Worm (Caenorhabditis elegans): ENCODE data around the gene T25B2.2.

Gene T25B2.2

DNA sequence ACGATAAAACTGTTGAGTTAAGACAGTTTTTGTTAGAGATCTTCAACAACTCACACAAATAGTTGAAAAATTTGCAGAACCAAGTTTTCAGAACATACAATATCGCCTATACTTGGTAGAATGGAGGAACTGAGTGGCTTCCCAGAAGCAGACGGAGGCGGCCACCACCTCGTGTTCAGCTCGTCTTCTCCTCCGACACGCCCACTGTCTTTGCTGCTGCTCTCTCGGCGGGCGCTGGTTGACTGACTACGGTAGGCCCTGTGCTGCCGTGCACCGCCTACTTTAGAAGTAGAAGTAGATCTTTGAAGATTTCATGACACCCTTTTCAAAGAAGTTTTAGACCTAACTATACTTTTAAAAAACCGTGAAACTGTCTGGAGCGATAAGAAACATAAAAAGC is 7.4 kb upstream of the T25B2.2 start:
- TF ChIP-seq W03F9.2 (tag; optimal IDR thresholded peaks at IDR 0.05) (no peak), him-1 (tag; optimal IDR thresholded peaks at IDR 0.05) (no peak), dao-5 (tag; optimal IDR thresholded peaks at IDR 0.05) (no peak)

DNA sequence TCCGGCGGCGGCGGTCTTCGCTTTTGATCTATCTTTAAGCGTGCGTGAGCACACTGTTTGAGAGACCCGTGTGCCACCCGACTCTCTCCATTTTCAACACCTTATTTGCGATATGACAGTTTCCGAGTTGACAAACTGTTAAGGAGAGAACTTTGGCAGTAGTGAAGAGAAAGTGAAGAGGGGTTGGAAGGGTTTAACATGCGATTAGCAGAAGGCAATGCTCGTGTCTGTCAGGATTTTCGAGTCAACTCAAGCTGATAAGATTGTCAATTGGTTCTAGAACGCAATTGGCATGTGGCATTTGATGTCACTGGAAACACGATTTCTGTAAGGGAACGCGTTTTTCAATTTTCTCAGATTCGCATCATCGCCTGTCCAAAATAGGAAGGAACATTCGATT is 2.1 kb upstream of the T25B2.2 start:
- no peak for TF ChIP-seq dao-5 (tag; optimal IDR thresholded peaks at IDR 0.05)
- TF ChIP-seq him-1 (tag; optimal IDR thresholded peaks at IDR 0.05) = no peak
- no peak for TF ChIP-seq W03F9.2 (tag; optimal IDR thresholded peaks at IDR 0.05)

DNA sequence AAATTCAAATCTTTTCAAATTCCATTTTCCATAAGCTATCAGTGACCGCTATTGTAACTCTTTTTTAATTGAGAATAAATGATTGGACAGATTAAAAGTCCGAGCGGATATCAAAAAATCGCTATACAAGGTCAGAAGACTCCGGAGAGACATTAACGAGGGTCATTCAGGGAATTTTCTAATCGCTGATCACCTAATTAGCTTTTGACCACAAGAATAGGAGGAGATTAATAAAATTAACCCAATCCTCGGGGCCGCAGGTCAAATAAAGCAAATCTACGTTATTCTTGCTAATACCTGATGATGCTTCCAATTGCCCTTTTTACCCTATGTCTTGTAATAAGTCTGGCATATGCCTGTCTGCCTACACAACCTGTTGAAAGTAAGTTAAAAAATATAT is 4.2 kb downstream of the T25B2.2 start, which contains the start of gene T25B2.1:
T25B2.1 (plus strand) TSS at position 301 of the 400 bp plus-strand sequence.
- no peak for TF ChIP-seq W03F9.2 (tag; optimal IDR thresholded peaks at IDR 0.05)
- TF ChIP-seq him-1 (tag; optimal IDR thresholded peaks at IDR 0.05) = no peak
- no peak for TF ChIP-seq dao-5 (tag; optimal IDR thresholded peaks at IDR 0.05)

DNA sequence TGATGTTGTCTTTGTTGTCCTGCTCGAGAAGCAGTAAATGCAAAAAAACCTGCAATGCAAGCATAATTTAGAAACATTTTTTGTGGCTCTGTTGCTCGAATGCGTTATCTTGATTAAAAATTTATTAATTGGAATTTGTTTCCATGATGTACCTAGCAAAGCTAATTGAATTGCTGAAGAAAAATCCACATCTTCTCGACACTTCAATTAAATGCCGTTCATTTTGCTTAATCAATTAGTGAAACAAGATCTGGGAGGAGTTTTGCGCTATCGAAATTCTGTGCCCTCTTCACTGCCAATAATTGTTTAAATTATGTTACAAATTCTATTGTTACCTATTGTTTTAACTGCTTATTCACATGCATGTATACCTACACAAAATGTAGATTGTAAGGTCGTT is 6.4 kb downstream of the T25B2.2 start, which contains the start of gene T25B2.3:
T25B2.3 (plus strand) TSS at position 301 of the 400 bp plus-strand sequence.
- TF ChIP-seq dao-5 (tag; optimal IDR thresholded peaks at IDR 0.05) (no peak), him-1 (tag; optimal IDR thresholded peaks at IDR 0.05) (no peak), W03F9.2 (tag; optimal IDR thresholded peaks at IDR 0.05) (no peak)

DNA sequence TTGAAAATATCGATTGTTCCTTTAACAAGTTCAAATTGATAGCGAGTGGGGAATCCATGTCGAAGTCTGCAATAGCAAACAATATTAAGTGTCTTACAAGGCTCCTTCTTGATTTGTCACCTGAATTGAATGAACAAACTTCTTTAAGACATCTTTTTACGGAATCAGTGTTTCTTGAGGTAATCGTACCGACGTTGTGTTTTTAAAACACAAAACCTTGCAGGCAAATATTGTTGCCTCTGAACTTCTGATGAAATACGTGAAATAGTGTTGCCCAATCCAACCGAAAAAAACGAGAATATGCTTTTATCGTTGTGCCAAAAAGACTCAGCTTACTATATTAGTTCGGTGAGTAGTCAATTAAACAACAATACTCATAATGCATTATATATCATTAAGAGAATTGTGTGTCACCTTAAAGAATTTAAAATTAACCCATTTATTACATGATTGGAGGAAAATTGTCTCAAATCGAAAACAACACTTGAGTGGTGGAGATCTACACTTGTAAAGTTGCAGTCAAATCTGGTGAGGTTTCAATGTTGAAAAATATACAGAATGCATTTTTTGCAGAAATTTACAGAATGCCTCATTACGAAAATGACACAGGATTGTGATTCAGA is 8.6 kb downstream of the T25B2.2 start, which contains the start of the genes T25B2.4 and T13C5.3:
T25B2.4 (plus strand) TSS at position 301 of the 623 bp plus-strand sequence.
T13C5.3 (plus strand) TSS at position 573 of the 623 bp plus-strand sequence.
- TF ChIP-seq him-1 (tag; optimal IDR thresholded peaks at IDR 0.05) (no peak), W03F9.2 (tag; optimal IDR thresholded peaks at IDR 0.05) (no peak), dao-5 (tag; optimal IDR thresholded peaks at IDR 0.05) (no peak)

DNA sequence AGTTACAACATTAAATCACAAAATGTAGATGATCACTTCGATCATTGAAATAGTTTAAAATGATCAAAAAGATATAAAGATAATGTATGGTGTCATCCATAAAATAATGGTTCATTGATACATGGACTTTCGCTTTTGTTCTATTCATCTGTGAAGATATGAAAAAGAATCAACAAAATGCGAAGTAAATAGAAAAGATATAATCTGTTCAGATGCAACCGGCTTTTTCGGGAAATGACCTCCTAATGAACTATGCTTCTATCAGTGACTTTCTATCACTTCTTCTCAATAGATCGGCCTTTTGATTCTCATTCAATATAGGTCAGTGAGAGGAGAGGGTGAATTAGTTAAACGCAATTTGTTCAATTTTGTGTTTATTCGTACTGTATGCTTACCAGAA is 9.5 kb downstream of the T25B2.2 start:
- TF ChIP-seq him-1 (tag; optimal IDR thresholded peaks at IDR 0.05) = no peak

DNA sequence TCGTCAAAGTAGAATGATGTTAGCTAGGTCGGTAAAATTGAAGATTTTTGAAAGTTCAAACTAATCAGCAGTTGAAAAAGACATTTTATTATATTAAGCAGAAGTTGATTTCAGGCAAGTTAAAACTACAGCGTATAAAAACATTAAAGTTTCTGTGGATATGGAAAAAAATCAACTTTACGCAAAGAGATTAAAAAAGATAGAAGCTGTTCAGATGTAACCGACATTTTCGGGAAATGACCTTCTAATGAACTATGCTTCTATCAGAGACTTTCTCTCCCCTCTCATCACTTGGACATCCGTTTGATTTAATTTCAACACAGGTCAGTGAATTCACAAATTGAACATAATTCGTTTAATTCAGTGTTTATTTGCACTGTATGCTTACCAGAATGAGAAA is 10.8 kb downstream of the T25B2.2 start, which contains the start of gene T13C5.7:
T13C5.7 (plus strand) TSS at position 301 of the 400 bp plus-strand sequence.
- TF ChIP-seq W03F9.2 (tag; optimal IDR thresholded peaks at IDR 0.05) (no peak), him-1 (tag; optimal IDR thresholded peaks at IDR 0.05) (no peak), dao-5 (tag; optimal IDR thresholded peaks at IDR 0.05) (no peak)

DNA sequence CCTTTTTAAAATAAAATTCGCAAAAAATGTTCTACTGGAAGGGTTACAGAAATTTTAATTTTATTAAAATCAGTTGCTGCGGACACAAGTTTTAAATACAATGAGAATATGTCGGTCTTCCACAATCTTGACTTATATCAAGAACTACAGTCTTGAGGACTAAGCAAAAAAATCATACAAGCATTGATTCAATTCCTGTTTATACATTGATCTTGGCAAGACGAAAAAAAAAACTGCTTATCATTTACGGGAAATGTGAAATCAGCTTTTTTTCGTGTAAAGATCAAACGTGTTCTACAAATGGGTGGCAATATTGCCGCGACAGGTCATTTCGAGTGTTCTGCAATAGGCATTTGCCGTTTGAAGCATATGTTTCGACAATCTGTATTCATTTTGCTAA is 15.3 kb downstream of the T25B2.2 start, which contains the start of gene T13C5.2:
T13C5.2 (plus strand) TSS at position 301 of the 400 bp plus-strand sequence.
- TF ChIP-seq W03F9.2 (tag; optimal IDR thresholded peaks at IDR 0.05) = no peak
- no peak for TF ChIP-seq dao-5 (tag; optimal IDR thresholded peaks at IDR 0.05)
- TF ChIP-seq him-1 (tag; optimal IDR thresholded peaks at IDR 0.05) = no peak

DNA sequence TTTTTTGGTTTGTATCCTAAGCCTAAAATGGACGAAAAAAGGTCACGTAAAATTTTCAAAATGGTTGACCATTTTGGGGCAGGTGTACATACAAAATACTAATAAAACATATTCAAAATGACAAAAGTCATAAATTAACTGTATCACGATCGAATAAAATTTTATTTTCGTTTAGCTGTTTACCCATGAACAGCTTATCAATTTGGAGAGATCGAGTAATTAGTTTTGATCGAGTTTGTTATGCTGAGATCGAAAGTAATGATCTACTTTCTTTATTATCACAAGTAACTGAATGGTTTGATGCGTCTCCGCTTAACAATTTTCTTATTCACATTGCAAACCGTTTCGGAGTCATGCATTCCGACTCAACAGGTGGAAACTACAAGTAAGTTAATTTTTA is 18.4 kb downstream of the T25B2.2 start, which contains the start of gene T13C5.10:
T13C5.10 (plus strand) TSS at position 301 of the 400 bp plus-strand sequence.
- TF ChIP-seq dao-5 (tag; optimal IDR thresholded peaks at IDR 0.05) = no peak
- no peak for TF ChIP-seq him-1 (tag; optimal IDR thresholded peaks at IDR 0.05)
- TF ChIP-seq W03F9.2 (tag; optimal IDR thresholded peaks at IDR 0.05) = no peak

DNA sequence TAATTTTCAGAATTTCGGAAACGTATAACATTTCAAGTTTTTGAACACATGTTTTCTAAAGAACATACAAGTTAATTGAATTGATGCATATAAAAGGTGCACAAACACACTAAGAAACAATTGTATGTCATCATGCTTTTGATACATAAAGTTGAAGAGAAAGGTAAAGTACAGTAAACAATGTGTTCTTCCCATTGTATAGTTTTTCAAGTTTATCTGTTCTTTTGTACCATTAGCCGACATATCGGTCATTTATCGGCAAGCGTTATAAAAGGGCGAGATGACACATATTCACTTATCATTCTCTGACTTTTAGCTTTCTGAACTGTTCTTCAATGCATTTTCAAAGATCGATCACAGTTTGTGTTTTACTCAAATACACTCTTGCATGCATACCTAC is 20.5 kb downstream of the T25B2.2 start, which contains the start of gene T13C5.9:
T13C5.9 (plus strand) TSS at position 301 of the 400 bp plus-strand sequence.
- TF ChIP-seq him-1 (tag; optimal IDR thresholded peaks at IDR 0.05) = no peak
- no peak for TF ChIP-seq W03F9.2 (tag; optimal IDR thresholded peaks at IDR 0.05)
- TF ChIP-seq dao-5 (tag; optimal IDR thresholded peaks at IDR 0.05) = no peak

DNA sequence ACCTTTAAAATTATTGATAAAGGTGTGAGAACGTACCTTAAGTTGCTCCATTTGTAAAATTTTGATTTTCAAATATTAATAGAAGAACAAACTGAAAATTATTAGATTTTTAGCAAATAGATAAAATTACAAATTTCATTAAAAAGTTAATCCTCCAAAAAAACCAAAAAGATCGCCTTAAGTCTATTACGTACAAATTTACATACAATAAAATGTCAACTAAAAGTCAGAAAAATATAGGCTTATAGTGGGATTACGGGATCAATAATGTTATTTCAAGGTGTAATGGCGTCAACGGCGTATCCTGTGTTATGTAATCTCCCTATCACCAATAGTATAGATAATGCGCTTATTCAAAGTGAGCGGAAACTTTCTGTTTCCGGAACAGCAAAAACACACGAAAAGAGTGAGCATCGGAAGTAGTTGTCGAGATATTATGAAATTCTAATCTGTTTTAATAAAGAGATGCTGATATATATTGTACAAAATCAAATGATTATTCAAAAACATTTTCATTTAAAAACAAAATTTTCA is 24.8 kb downstream of the T25B2.2 start, which contains the start of gene ceh-54:
ceh-54 (minus strand) TSS at position 51 of the 534 bp plus-strand sequence.
- TF ChIP-seq W03F9.2 (tag; optimal IDR thresholded peaks at IDR 0.05) = no peak
- no peak for TF ChIP-seq him-1 (tag; optimal IDR thresholded peaks at IDR 0.05)
- no peak for TF ChIP-seq dao-5 (tag; optimal IDR thresholded peaks at IDR 0.05)

DNA sequence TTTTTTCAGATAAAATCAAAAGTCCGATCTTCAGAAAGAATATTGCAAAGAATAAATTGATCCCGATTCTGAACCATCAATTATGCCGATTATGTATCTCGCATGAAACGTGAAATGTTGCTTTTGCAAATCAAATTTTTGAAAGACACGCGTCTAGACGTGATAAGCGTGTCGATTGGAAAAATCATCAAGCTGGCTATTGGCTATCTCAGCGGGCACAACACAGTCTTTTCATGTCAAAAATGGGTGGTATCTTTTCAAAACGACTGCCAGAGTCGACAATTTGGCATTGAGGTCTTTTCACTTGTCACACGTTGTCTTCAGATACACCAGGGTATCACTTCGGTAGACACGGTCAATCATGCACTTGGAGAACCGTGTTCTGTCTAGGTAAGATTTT is 27.2 kb downstream of the T25B2.2 start, which contains the start of gene daf-9:
daf-9 (plus strand) TSS at position 301 of the 400 bp plus-strand sequence.
- no peak for TF ChIP-seq dao-5 (tag; optimal IDR thresholded peaks at IDR 0.05)
- no peak for TF ChIP-seq him-1 (tag; optimal IDR thresholded peaks at IDR 0.05)
- no peak for TF ChIP-seq W03F9.2 (tag; optimal IDR thresholded peaks at IDR 0.05)

DNA sequence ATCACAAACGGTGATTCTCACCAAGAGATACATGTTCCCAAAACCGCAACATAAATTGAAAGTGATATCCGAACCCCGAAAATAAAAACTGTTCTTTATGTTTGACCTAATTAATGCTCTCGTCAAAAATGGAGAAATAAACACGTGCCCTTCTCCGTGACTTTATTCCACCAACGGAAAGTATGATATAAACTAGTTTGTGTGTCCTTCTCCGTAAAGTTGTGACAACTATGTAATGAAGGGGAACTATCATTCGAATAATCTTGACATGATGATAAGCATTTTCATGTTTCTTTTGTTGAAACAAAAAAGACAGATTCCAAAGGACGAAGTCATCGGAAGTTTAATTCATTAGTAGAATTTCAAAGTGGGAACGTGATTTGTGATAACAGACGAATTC is 32.1 kb downstream of the T25B2.2 start:
- no peak for TF ChIP-seq dao-5 (tag; optimal IDR thresholded peaks at IDR 0.05)
- TF ChIP-seq W03F9.2 (tag; optimal IDR thresholded peaks at IDR 0.05) = no peak
- TF ChIP-seq him-1 (tag; optimal IDR thresholded peaks at IDR 0.05) = no peak

DNA sequence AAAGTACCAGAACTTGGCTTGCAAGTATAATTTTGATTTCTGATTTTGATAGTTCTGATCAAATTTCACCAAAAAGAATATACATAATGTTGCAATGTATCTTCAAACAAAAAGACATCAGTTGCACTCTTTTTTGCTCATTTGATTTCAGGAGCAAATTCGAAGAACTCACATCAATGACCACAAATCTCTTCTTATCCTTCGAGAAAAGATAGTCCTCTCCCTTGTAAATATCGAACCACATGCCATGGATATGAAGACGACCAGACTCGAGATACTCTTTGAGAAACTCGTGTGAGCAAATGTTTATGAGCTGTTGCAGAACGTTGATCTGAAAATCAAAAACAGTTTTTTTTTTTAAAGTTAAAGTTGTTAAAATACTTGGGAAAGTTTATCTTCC is 33.4 kb downstream of the T25B2.2 start:
- TF ChIP-seq W03F9.2 (tag; optimal IDR thresholded peaks at IDR 0.05) = no peak
- no peak for TF ChIP-seq dao-5 (tag; optimal IDR thresholded peaks at IDR 0.05)
- no peak for TF ChIP-seq him-1 (tag; optimal IDR thresholded peaks at IDR 0.05)
